Fruit fly (Drosophila melanogaster) Kc167 (cell line): ENCODE data around the gene CG8236.

Experiments used
- Myc ChIP-seq: fragments of >200 bp; optimal IDR thresholded peaks from 2 replicates; lab custom pipeline; 2017; ENCODE audit warnings: missing external identifiers
- Sin3A ChIP-seq: fragments of >200 bp; optimal IDR thresholded peaks from 2 replicates; lab custom pipeline; 2018; ENCODE audit warnings: missing external identifiers
- h ChIP-seq: fragments of >200 bp; optimal IDR thresholded peaks from 3 replicates; lab custom pipeline; 2018; ENCODE audit warnings: missing external identifiers
- insv ChIP-seq: fragments of >200 bp; optimal IDR thresholded peaks from 3 replicates; lab custom pipeline; 2018; ENCODE audit warnings: missing external identifiers
- psq ChIP-seq: fragments of >200 bp; optimal IDR thresholded peaks from 2 replicates; lab custom pipeline; 2017; ENCODE audit warnings: missing external identifiers
- ttk ChIP-seq: sonication (Bioruptor generic); optimal IDR thresholded peaks from 2 replicates; lab custom pipeline; 2017; ENCODE audit warnings: missing external identifiers

Gene CG8236

dm6 chr3R:8806638-8807037 is 37.4 kb downstream of the CG8236 start:
- TF ChIP-seq psq (lab: Kevin White, UChicago) (no peak), Sin3A (lab: Kevin White, UChicago) (no peak), ttk (no peak), Myc (lab: Kevin White, UChicago) (no peak), h (lab: Kevin White, UChicago) (no peak)

dm6 chr3R:8807048-8807447 is 37.9 kb downstream of the CG8236 start:
- no peak for TF ChIP-seq psq (lab: Kevin White, UChicago)
- TF ChIP-seq Sin3A (lab: Kevin White, UChicago): no peak
- no peak for TF ChIP-seq insv (lab: Kevin White, UChicago)
- TF ChIP-seq ttk: no peak
- no peak for TF ChIP-seq h (lab: Kevin White, UChicago)
- TF ChIP-seq Myc (lab: Kevin White, UChicago): no peak

dm6 chr3R:8807831-8808517 is 38.8 kb downstream of the CG8236 start:
- TF ChIP-seq insv (lab: Kevin White, UChicago): no peak
- no peak for TF ChIP-seq Myc (lab: Kevin White, UChicago)
- no peak for TF ChIP-seq ttk
- TF ChIP-seq psq (lab: Kevin White, UChicago): no peak
- no peak for TF ChIP-seq Sin3A (lab: Kevin White, UChicago)
- no peak for TF ChIP-seq h (lab: Kevin White, UChicago)

dm6 chr3R:8808518-8808921 is 39.3 kb downstream of the CG8236 start:
- TF ChIP-seq Myc (lab: Kevin White, UChicago) (no peak), psq (lab: Kevin White, UChicago) (no peak), h (lab: Kevin White, UChicago) (no peak), Sin3A (lab: Kevin White, UChicago) (no peak), ttk (no peak), insv (lab: Kevin White, UChicago) (no peak)

dm6 chr3R:8809712-8810111 is 40.5 kb downstream of the CG8236 start:
- TF ChIP-seq psq (lab: Kevin White, UChicago) (no peak), h (lab: Kevin White, UChicago) (no peak), insv (lab: Kevin White, UChicago) (no peak), Sin3A (lab: Kevin White, UChicago) (no peak), Myc (lab: Kevin White, UChicago) (no peak)

dm6 chr3R:8810397-8811184 is 41.4 kb downstream of the CG8236 start:
- TF ChIP-seq insv (lab: Kevin White, UChicago) (no peak), ttk (no peak), Sin3A (lab: Kevin White, UChicago) (no peak), h (lab: Kevin White, UChicago) (no peak), Myc (lab: Kevin White, UChicago) (no peak), psq (lab: Kevin White, UChicago) (no peak)

dm6 chr3R:8811323-8811936 is 42.2 kb downstream of the CG8236 start:
- TF ChIP-seq Sin3A (lab: Kevin White, UChicago) (no peak), ttk (no peak), h (lab: Kevin White, UChicago) (no peak), Myc (lab: Kevin White, UChicago) (no peak), psq (lab: Kevin White, UChicago) (no peak)

dm6 chr3R:8812342-8812966 is 43.3 kb downstream of the CG8236 start:
- TF ChIP-seq h (lab: Kevin White, UChicago): no peak
- no peak for TF ChIP-seq Myc (lab: Kevin White, UChicago)
- no peak for TF ChIP-seq insv (lab: Kevin White, UChicago)
- no peak for TF ChIP-seq ttk
- TF ChIP-seq Sin3A (lab: Kevin White, UChicago): no peak
- TF ChIP-seq psq (lab: Kevin White, UChicago): no peak

- TF ChIP-seq ttk: no peak
- TF ChIP-seq psq (lab: Kevin White, UChicago): no peak
- TF ChIP-seq Sin3A (lab: Kevin White, UChicago): no peak
- no peak for TF ChIP-seq insv (lab: Kevin White, UChicago)
- no peak for TF ChIP-seq Myc (lab: Kevin White, UChicago)
- TF ChIP-seq h (lab: Kevin White, UChicago): no peak
These were observed 44.0 kb downstream of the CG8236 start, which contains the start of gene CG9837 for dm6 chr3R:8813164-8813629. CG9837 (minus strand) TSS chr3R:8813579.

- TF ChIP-seq insv (lab: Kevin White, UChicago) (no peak), psq (lab: Kevin White, UChicago) (no peak)
These were observed 44.9 kb downstream of the CG8236 start for dm6 chr3R:8814029-8814647.

dm6 chr3R:8815074-8815473 is 45.9 kb downstream of the CG8236 start:
- TF ChIP-seq Sin3A (lab: Kevin White, UChicago): no peak
- TF ChIP-seq insv (lab: Kevin White, UChicago): no peak
- TF ChIP-seq Myc (lab: Kevin White, UChicago): no peak
- no peak for TF ChIP-seq h (lab: Kevin White, UChicago)
- TF ChIP-seq ttk: no peak
- TF ChIP-seq psq (lab: Kevin White, UChicago): no peak
